Worm (Caenorhabditis elegans) whole organism, young adult: ENCODE data around the gene zipt-7.1.

Source experiments
- B0261.1 ChIP-seq: sonication (generic microtip); optimal IDR thresholded peaks from 2 replicates; lab custom pipeline; 2016; ENCODE audit warnings: mild to moderate bottlenecking, missing genetic modification characterization, moderate library complexity, missing compliant biosample characterization
- B0336.3 ChIP-seq: fragments of 200-800 bp; sonication (Bioruptor generic); IDR thresholded peaks from 2 replicates; pipeline ENCODE4 v1.3.6; 2022; ENCODE audit warnings: missing genetic modification characterization, missing compliant biosample characterization
- D2030.7 ChIP-seq: fragments of 200-800 bp; sonication (Bioruptor generic); IDR thresholded peaks from 2 replicates; pipeline ENCODE4 v1.3.6; 2022; ENCODE audit warnings: missing genetic modification reagents, missing genetic modification characterization, missing compliant biosample characterization
- F22D6.2 ChIP-seq: sonication (generic microtip); optimal IDR thresholded peaks from 2 replicates; lab custom pipeline; 2016; ENCODE audit warnings: mild to moderate bottlenecking, missing genetic modification characterization, missing compliant biosample characterization
- F37B4.10 ChIP-seq: fragments of 200-800 bp; sonication (Bioruptor generic); IDR thresholded peaks from 2 replicates; pipeline ENCODE4 v1.3.6; 2022; ENCODE audit warnings: missing genetic modification characterization, missing compliant biosample characterization
- T07F8.4 ChIP-seq: sonication (generic microtip); optimal IDR thresholded peaks from 2 replicates; lab custom pipeline; 2016; ENCODE audit warnings: mild to moderate bottlenecking, missing genetic modification characterization, moderate library complexity, missing compliant biosample characterization
- attf-6 ChIP-seq: fragments of 200-800 bp; sonication (Bioruptor generic); IDR thresholded peaks from 2 replicates; pipeline ENCODE4 v1.3.6; 2022; ENCODE audit warnings: missing genetic modification reagents, missing genetic modification characterization, missing compliant biosample characterization
- ccch-3 ChIP-seq: fragments of 200-800 bp; sonication (Bioruptor generic); optimal IDR thresholded peaks from 2 replicates; lab custom pipeline; 2018; ENCODE audit warnings: mild to moderate bottlenecking, missing genetic modification characterization, missing compliant biosample characterization
- cebp-1 ChIP-seq, 2 experiments: fragments of 200-800 bp in 1 of 2; sonication (Bioruptor generic) in 1 of 2; sonication (generic microtip) in 1 of 2; IDR thresholded peaks in 1 of 2; optimal IDR thresholded peaks in 1 of 2; 2 replicates each; pipeline versions ENCODE4 v1.3.6 to Lab custom; 2017 to 2022; ENCODE audit warnings: missing compliant biosample characterization in 2 of 2, missing genetic modification characterization in 2 of 2, mild to moderate bottlenecking in 1 of 2, missing genetic modification reagents in 1 of 2, moderate library complexity in 1 of 2
- ceh-100 ChIP-seq: fragments of 200-800 bp; sonication (Bioruptor generic); IDR thresholded peaks from 2 replicates; pipeline ENCODE4 v1.3.6; 2022; ENCODE audit warnings: missing genetic modification reagents, missing genetic modification characterization, missing compliant biosample characterization
- ceh-58 ChIP-seq: fragments of 200-800 bp; sonication (Bioruptor generic); IDR thresholded peaks from 2 replicates; pipeline ENCODE4 v1.3.6; 2022; ENCODE audit warnings: missing genetic modification characterization, missing compliant biosample characterization
- dox-1 ChIP-seq: fragments of 200-800 bp; sonication (Bioruptor generic); IDR thresholded peaks from 2 replicates; pipeline ENCODE4 v1.3.6; 2022; ENCODE audit warnings: missing genetic modification reagents, missing genetic modification characterization, missing compliant biosample characterization
- dpff-1 ChIP-seq: sonication (generic microtip); optimal IDR thresholded peaks from 2 replicates; lab custom pipeline; 2017; ENCODE audit warnings: mild to moderate bottlenecking, missing genetic modification characterization, missing compliant biosample characterization
- efl-1 ChIP-seq: fragments of 150-350 bp; optimal IDR thresholded peaks from 2 replicates; lab custom pipeline; 2014; ENCODE audit warnings: missing biosample characterization, missing genetic modification reagents, missing genetic modification characterization
- egl-44 ChIP-seq: fragments of 200-800 bp; sonication (Bioruptor generic); IDR thresholded peaks from 2 replicates; pipeline ENCODE4 v1.3.6; 2022; ENCODE audit warnings: missing genetic modification reagents, missing genetic modification characterization, missing compliant biosample characterization
- ekl-4 ChIP-seq: fragments of 200-800 bp; sonication (Bioruptor generic); IDR thresholded peaks from 2 replicates; pipeline ENCODE4 v1.3.6; 2022; ENCODE audit warnings: missing genetic modification reagents, missing genetic modification characterization, missing compliant biosample characterization
- ets-4 ChIP-seq: fragments of 200-800 bp; sonication (Bioruptor generic); optimal IDR thresholded peaks from 2 replicates; lab custom pipeline; 2018; ENCODE audit warnings: mild to moderate bottlenecking, missing genetic modification characterization, missing compliant biosample characterization
- hsf-1 ChIP-seq: fragments of 200-800 bp; sonication (Bioruptor generic); IDR thresholded peaks from 2 replicates; pipeline ENCODE4 v1.3.6; 2022; ENCODE audit warnings: missing genetic modification reagents, missing genetic modification characterization, missing compliant biosample characterization
- lag-1 ChIP-seq: fragments of 200-800 bp; sonication (Bioruptor generic); IDR thresholded peaks from 2 replicates; pipeline ENCODE4 v1.3.6; 2022; ENCODE audit warnings: missing genetic modification reagents, missing genetic modification characterization, missing compliant biosample characterization
- lin-26 ChIP-seq: fragments of 200-800 bp; sonication (Bioruptor generic); IDR thresholded peaks from 2 replicates; pipeline ENCODE4 v1.3.6; 2022; ENCODE audit warnings: missing genetic modification reagents, missing genetic modification characterization, missing compliant biosample characterization
- lin-54 ChIP-seq: fragments of 200-800 bp; sonication (Bioruptor generic); optimal IDR thresholded peaks from 2 replicates; lab custom pipeline; 2018; ENCODE audit warnings: mild to moderate bottlenecking, missing genetic modification characterization, missing compliant biosample characterization
- lsy-27 ChIP-seq: sonication (generic microtip); optimal IDR thresholded peaks from 2 replicates; lab custom pipeline; 2017; ENCODE audit warnings: missing genetic modification characterization, mild to moderate bottlenecking, missing compliant biosample characterization, antibody characterized with exemption, missing genotype, borderline replicate concordance; ENCODE audit not compliant: insufficient read depth
- madf-3 ChIP-seq: fragments of 200-800 bp; sonication (Bioruptor generic); IDR thresholded peaks from 2 replicates; pipeline ENCODE4 v1.3.6; 2022; ENCODE audit warnings: missing genetic modification reagents, missing genetic modification characterization, missing compliant biosample characterization
- madf-6 ChIP-seq: fragments of 200-800 bp; sonication (Bioruptor generic); IDR thresholded peaks from 2 replicates; pipeline ENCODE4 v1.3.6; 2022; ENCODE audit warnings: missing genetic modification reagents, missing genetic modification characterization, missing compliant biosample characterization
- nfya-1 ChIP-seq: sonication (generic microtip); optimal IDR thresholded peaks from 2 replicates; lab custom pipeline; 2017; ENCODE audit warnings: antibody characterized with exemption, missing compliant biosample characterization, missing genetic modification characterization, borderline replicate concordance; ENCODE audit not compliant: insufficient read depth
- nfyb-1 ChIP-seq: fragments of 200-800 bp; sonication (Bioruptor generic); IDR thresholded peaks from 2 replicates; pipeline ENCODE4 v1.3.6; 2022; ENCODE audit warnings: missing genetic modification reagents, missing genetic modification characterization, missing compliant biosample characterization
- pbrm-1 ChIP-seq: fragments of 200-800 bp; sonication (Bioruptor generic); IDR thresholded peaks from 2 replicates; pipeline ENCODE4 v1.3.6; 2022; ENCODE audit warnings: missing genetic modification reagents, missing genetic modification characterization, missing compliant biosample characterization
- sdz-38 ChIP-seq: sonication (generic microtip); optimal IDR thresholded peaks from 2 replicates; lab custom pipeline; 2016; ENCODE audit warnings: missing genotype, missing genetic modification characterization, missing compliant biosample characterization
- snpc-3.4 ChIP-seq: sonication (generic microtip); optimal IDR thresholded peaks from 2 replicates; lab custom pipeline; 2017; ENCODE audit warnings: missing genetic modification characterization, mild to moderate bottlenecking, missing compliant biosample characterization, antibody characterized with exemption, moderate library complexity, missing genotype, missing genetic modification reagents
- snpc-4 ChIP-seq, 5 experiments: fragments of 150-350 bp in 1 of 5; sonication (generic microtip) in 4 of 5; optimal IDR thresholded peaks; 2 replicates each; lab custom pipeline; 2014 to 2018; ENCODE audit warnings: missing genetic modification characterization in 5 of 5, missing biosample characterization in 3 of 5, antibody characterized with exemption in 2 of 5, mild to moderate bottlenecking in 2 of 5, missing compliant biosample characterization in 2 of 5, missing genotype in 2 of 5, moderate library complexity in 2 of 5, missing genetic modification reagents in 1 of 5
- sptf-2 ChIP-seq: fragments of 200-800 bp; sonication (Bioruptor generic); optimal IDR thresholded peaks from 2 replicates; lab custom pipeline; 2018; ENCODE audit warnings: mild to moderate bottlenecking, missing genetic modification characterization, missing compliant biosample characterization
- tbx-9 ChIP-seq: sonication (generic microtip); optimal IDR thresholded peaks from 2 replicates; lab custom pipeline; 2016; ENCODE audit warnings: borderline replicate concordance, missing genetic modification characterization, inconsistent platforms, missing compliant biosample characterization
- unc-62 ChIP-seq: fragments of 150-350 bp; optimal IDR thresholded peaks from 2 replicates; lab custom pipeline; 2014; ENCODE audit warnings: missing biosample characterization, missing genetic modification reagents, missing genetic modification characterization
- zfh-2 ChIP-seq: fragments of 200-800 bp; sonication (Bioruptor generic); conservative IDR thresholded peaks from 2 replicates; pipeline ENCODE4 v1.3.6; 2022; ENCODE audit warnings: missing genetic modification reagents, missing genetic modification characterization, missing compliant biosample characterization
- ztf-18 ChIP-seq: sonication (generic microtip); optimal IDR thresholded peaks from 2 replicates; lab custom pipeline; 2016; ENCODE audit warnings: missing genotype, mild to moderate bottlenecking, missing genetic modification characterization, missing compliant biosample characterization
- ztf-26 ChIP-seq: sonication (generic microtip); optimal IDR thresholded peaks from 2 replicates; lab custom pipeline; 2017; ENCODE audit warnings: missing genetic modification characterization, missing compliant biosample characterization
- ztf-28 ChIP-seq: fragments of 200-800 bp; sonication (Bioruptor generic); IDR thresholded peaks from 2 replicates; pipeline ENCODE4 v1.3.6; 2022; ENCODE audit warnings: missing genetic modification reagents, missing genetic modification characterization, missing compliant biosample characterization

The zipt-7.1 gene

ce11 chrIV:17278363-17278762, 9.6 kb downstream of the zipt-7.1 start (continued):
- TF ChIP-seq tbx-9 (tag; lab: Kevin White, UChicago) (peak; percentile 35), zfh-2 (GFP tag; lab: Robert Waterston, UW) (0 out of 2 replicates have a peak, but pooled peaks have one; percentile 31), lin-54 (GFP tag; lab: Kevin White, UChicago) (peak; percentile 93), T07F8.4 (tag; lab: Kevin White, UChicago) (no peak)

DNA sequence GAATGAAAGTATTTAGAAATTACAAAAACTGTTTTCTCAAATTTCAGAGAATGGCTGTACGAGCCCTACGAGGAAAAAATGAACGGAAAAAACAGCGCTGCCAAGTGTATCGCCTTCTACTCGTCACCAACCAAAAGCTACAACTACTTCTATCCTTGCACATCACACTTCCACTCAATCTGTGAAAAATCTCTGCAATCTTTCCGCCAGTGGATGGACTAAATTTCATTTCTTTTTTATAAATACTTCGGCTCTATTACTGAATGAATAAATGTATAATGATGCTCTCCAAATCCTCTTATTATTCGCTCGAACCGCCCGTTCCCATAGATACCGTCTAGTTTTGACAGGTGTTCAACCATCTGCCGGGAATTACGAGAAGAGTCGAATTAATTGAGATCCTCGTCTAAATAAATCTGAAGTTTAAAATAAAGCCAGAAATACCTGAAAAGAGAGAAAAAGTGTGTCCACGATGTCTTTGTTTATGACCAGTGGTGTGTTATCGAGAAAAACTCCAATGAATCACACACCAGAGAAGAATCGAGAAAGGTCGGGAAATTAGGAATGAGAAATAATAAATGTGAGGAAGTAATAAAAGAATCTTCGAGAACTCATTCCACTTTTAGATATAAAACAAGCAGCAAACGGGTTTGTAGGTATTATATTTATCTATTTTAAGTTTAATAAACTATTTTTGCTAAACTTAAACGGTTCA, 10.3 kb downstream of the zipt-7.1 start:
- TF ChIP-seq ccch-3 (GFP tag; lab: Kevin White, UChicago) (no peak), sdz-38 (tag; lab: Kevin White, UChicago) (no peak), efl-1 (GFP tag; lab: Kevin White, UChicago) (no peak), snpc-3.4 (tag; lab: Kevin White, UChicago) (no peak), tbx-9 (tag; lab: Kevin White, UChicago) (no peak), madf-3 (GFP tag; lab: Robert Waterston, UW) (0 out of 2 replicates have a peak, but pooled peaks have one; percentile 1), dpff-1 (tag; lab: Kevin White, UChicago) (no peak), snpc-4 (GFP tag; optimal IDR thresholded peaks at IDR 0.05; lab: Kevin White, UChicago) (no peak), snpc-4 (tag; optimal IDR thresholded peaks at IDR 0.05; lab: Kevin White, UChicago) (no peak), B0336.3 (GFP tag; lab: Robert Waterston, UW) (no peak), nfyb-1 (GFP tag; lab: Robert Waterston, UW) (peak; percentile 28; the same call in 1 of the 2 replicates), ceh-58 (0 out of 2 replicates have a peak, but pooled peaks have one; percentile 22), unc-62 (GFP tag; lab: Kevin White, UChicago) (no peak), lin-26 (0 out of 2 replicates have a peak, but pooled peaks have one; percentile 11), ets-4 (no peak)

ce11 chrIV:17276705-17277458, 11.1 kb downstream of the zipt-7.1 start, which contains the start of gene clec-196:
Gene clec-196 (plus strand): TSS chrIV:17276956.
- TF ChIP-seq madf-3 (GFP tag; lab: Robert Waterston, UW) (0 out of 2 replicates have a peak, but pooled peaks have one; percentile 22), F37B4.10 (no peak), ekl-4 (GFP tag; lab: Robert Waterston, UW) (0 out of 2 replicates have a peak, but pooled peaks have one; percentile 7), cebp-1 (GFP tag; IDR thresholded peaks at IDR 0.05; lab: Robert Waterston, UW) (no peak), cebp-1 (tag; optimal IDR thresholded peaks at IDR 0.05; lab: Kevin White, UChicago) (peak; percentile 14), snpc-4 (GFP tag; optimal IDR thresholded peaks at IDR 0.05; lab: Kevin White, UChicago) (no peak), snpc-4 (tag; optimal IDR thresholded peaks at IDR 0.05; lab: Kevin White, UChicago) (peak in 1 of 4 experiments; percentile 11), dox-1 (GFP tag; lab: Robert Waterston, UW) (no peak), ztf-28 (GFP tag; lab: Robert Waterston, UW) (no peak), attf-6 (GFP tag; lab: Robert Waterston, UW) (no peak), madf-6 (0 out of 2 replicates have a peak, but pooled peaks have one; percentile 11), ceh-100 (GFP tag; lab: Robert Waterston, UW) (no peak), ceh-58 (no peak), lin-54 (GFP tag; lab: Kevin White, UChicago) (peak; percentile 39)

DNA sequence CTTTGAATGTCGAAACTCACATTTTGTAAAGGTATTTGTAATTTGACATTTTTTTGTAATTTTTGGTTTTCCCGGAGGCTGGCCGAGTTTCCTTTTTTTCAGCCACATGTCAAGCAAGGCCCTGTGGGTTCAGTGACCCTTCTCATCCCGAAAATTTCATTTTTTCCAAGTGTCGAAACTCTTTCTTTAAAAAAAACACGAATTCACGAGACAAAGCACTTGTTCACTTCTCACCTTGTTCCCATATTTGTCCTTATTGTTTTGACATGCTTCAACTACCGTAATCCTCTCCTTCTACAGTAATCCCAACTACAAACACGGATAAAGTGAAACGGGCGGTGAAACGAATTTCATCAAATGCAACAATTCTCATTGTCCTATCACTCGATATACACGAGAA, 12.7 kb downstream of the zipt-7.1 start, which contains the start of gene lhfp-4:
lhfp-4 (plus strand) TSS at position 301 of the 400 bp plus-strand sequence.
- TF ChIP-seq ccch-3 (GFP tag; lab: Kevin White, UChicago) (no peak), D2030.7 (GFP tag; lab: Robert Waterston, UW) (no peak), T07F8.4 (tag; lab: Kevin White, UChicago) (no peak), efl-1 (GFP tag; lab: Kevin White, UChicago) (no peak), lsy-27 (tag; lab: Kevin White, UChicago) (no peak), B0261.1 (no peak), zfh-2 (GFP tag; lab: Robert Waterston, UW) (no peak), ztf-26 (tag; lab: Kevin White, UChicago) (no peak), ztf-18 (tag; lab: Kevin White, UChicago) (no peak), sptf-2 (GFP tag; lab: Kevin White, UChicago) (no peak), pbrm-1 (no peak), hsf-1 (GFP tag; lab: Robert Waterston, UW) (no peak), lag-1 (GFP tag; lab: Robert Waterston, UW) (no peak), nfya-1 (tag; lab: Kevin White, UChicago) (no peak), egl-44 (GFP tag; lab: Robert Waterston, UW) (no peak), tbx-9 (tag; lab: Kevin White, UChicago) (no peak), nfyb-1 (GFP tag; lab: Robert Waterston, UW) (no peak), lin-26 (no peak), F22D6.2 (no peak)
